Fruit fly (Drosophila melanogaster): Measurements from ENCODE around the gene drl.

Gene drl

dm6 chr2L:19225984-19226914 lies 36.1 kb downstream of the drl start:
- TF ChIP-seq CG7045 (GFP tag; optimal IDR thresholded peaks at IDR 0.05) (no peak), Hr96 (GFP tag; optimal IDR thresholded peaks at IDR 0.05) (no peak), cnc (optimal IDR thresholded peaks at IDR 0.05) (no peak), CG5204 (GFP tag; optimal IDR thresholded peaks at IDR 0.05) (no peak), tj (GFP tag; optimal IDR thresholded peaks at IDR 0.05) (no peak), toe (GFP tag; optimal IDR thresholded peaks at IDR 0.05) (no peak), Clk (GFP tag; optimal IDR thresholded peaks at IDR 0.05) (no peak), CG12768 (GFP tag; optimal IDR thresholded peaks at IDR 0.05) (no peak), bab1 (GFP tag; optimal IDR thresholded peaks at IDR 0.05) (no peak), pad (GFP tag; optimal IDR thresholded peaks at IDR 0.05) (no peak), CG7101 (tag; optimal IDR thresholded peaks at IDR 0.05) (no peak), Mnt (GFP tag; optimal IDR thresholded peaks at IDR 0.05) (no peak), CG11617 (GFP tag; optimal IDR thresholded peaks at IDR 0.05) (no peak), Crg-1 (GFP tag; optimal IDR thresholded peaks at IDR 0.05) (no peak), CG14711 (tag; optimal IDR thresholded peaks at IDR 0.05) (no peak), ovo (GFP tag; optimal IDR thresholded peaks at IDR 0.05) (no peak), kay (GFP tag; ENCODE audit: borderline replicate concordance) (no peak)

dm6 chr2L:19227656-19228055 lies 37.5 kb downstream of the drl start:
- TF ChIP-seq kay (GFP tag; ENCODE audit: borderline replicate concordance) (no peak), Clk (GFP tag; optimal IDR thresholded peaks at IDR 0.05) (no peak), CG1620 (GFP tag; optimal IDR thresholded peaks at IDR 0.05) (no peak), ovo (GFP tag; optimal IDR thresholded peaks at IDR 0.05) (no peak), tj (GFP tag; optimal IDR thresholded peaks at IDR 0.05) (no peak), toe (GFP tag; optimal IDR thresholded peaks at IDR 0.05) (no peak), pad (GFP tag; optimal IDR thresholded peaks at IDR 0.05) (no peak), cic (GFP tag; optimal IDR thresholded peaks at IDR 0.05) (no peak), CG11617 (GFP tag; optimal IDR thresholded peaks at IDR 0.05) (no peak), CG14711 (tag; optimal IDR thresholded peaks at IDR 0.05) (no peak), Mnt (GFP tag; optimal IDR thresholded peaks at IDR 0.05) (no peak), Crg-1 (GFP tag; optimal IDR thresholded peaks at IDR 0.05) (no peak), bab1 (GFP tag; optimal IDR thresholded peaks at IDR 0.05) (no peak), CG7045 (GFP tag; optimal IDR thresholded peaks at IDR 0.05) (no peak), CG33017 (tag; optimal IDR thresholded peaks at IDR 0.05) (no peak), CG12768 (GFP tag; optimal IDR thresholded peaks at IDR 0.05) (no peak), CG7101 (tag; optimal IDR thresholded peaks at IDR 0.05) (no peak), Hr96 (GFP tag; optimal IDR thresholded peaks at IDR 0.05) (no peak), CG5204 (GFP tag; optimal IDR thresholded peaks at IDR 0.05) (no peak), cnc (optimal IDR thresholded peaks at IDR 0.05) (no peak)

- TF ChIP-seq ovo (GFP tag; optimal IDR thresholded peaks at IDR 0.05) (no peak), CG7101 (tag; optimal IDR thresholded peaks at IDR 0.05) (no peak), bab1 (GFP tag; optimal IDR thresholded peaks at IDR 0.05) (no peak), CG1620 (GFP tag; optimal IDR thresholded peaks at IDR 0.05) (no peak), CG12768 (GFP tag; optimal IDR thresholded peaks at IDR 0.05) (no peak), Mnt (GFP tag; optimal IDR thresholded peaks at IDR 0.05) (no peak), toe (GFP tag; optimal IDR thresholded peaks at IDR 0.05) (no peak)
Observed at dm6 chr2L:19229059-19229458, 38.9 kb downstream of the drl start.

dm6 chr2L:19230518-19230917 lies 40.4 kb downstream of the drl start:
- TF ChIP-seq CG11617 (GFP tag; optimal IDR thresholded peaks at IDR 0.05) (no peak), CG14711 (tag; optimal IDR thresholded peaks at IDR 0.05) (no peak), CG7045 (GFP tag; optimal IDR thresholded peaks at IDR 0.05) (no peak), Hr96 (GFP tag; optimal IDR thresholded peaks at IDR 0.05) (no peak), pad (GFP tag; optimal IDR thresholded peaks at IDR 0.05) (no peak), CG12768 (GFP tag; optimal IDR thresholded peaks at IDR 0.05) (no peak), ovo (GFP tag; optimal IDR thresholded peaks at IDR 0.05) (no peak), Crg-1 (GFP tag; optimal IDR thresholded peaks at IDR 0.05) (no peak), CG33017 (tag; optimal IDR thresholded peaks at IDR 0.05) (no peak), cnc (optimal IDR thresholded peaks at IDR 0.05) (no peak), CG5204 (GFP tag; optimal IDR thresholded peaks at IDR 0.05) (no peak), toe (GFP tag; optimal IDR thresholded peaks at IDR 0.05) (no peak)

dm6 chr2L:19233300-19233699 lies 43.2 kb downstream of the drl start:
- no peak for TF ChIP-seq CG7101 (tag; optimal IDR thresholded peaks at IDR 0.05)

- TF ChIP-seq CG5204 (GFP tag; optimal IDR thresholded peaks at IDR 0.05) (no peak), toe (GFP tag; optimal IDR thresholded peaks at IDR 0.05) (no peak), CG12768 (GFP tag; optimal IDR thresholded peaks at IDR 0.05) (no peak), kay (GFP tag; ENCODE audit: borderline replicate concordance) (no peak), CG14711 (tag; optimal IDR thresholded peaks at IDR 0.05) (no peak), ovo (GFP tag; optimal IDR thresholded peaks at IDR 0.05) (no peak), CG7101 (tag; optimal IDR thresholded peaks at IDR 0.05) (no peak), Hr96 (GFP tag; optimal IDR thresholded peaks at IDR 0.05) (no peak), Clk (GFP tag; optimal IDR thresholded peaks at IDR 0.05) (no peak), CG11617 (GFP tag; optimal IDR thresholded peaks at IDR 0.05) (no peak), cnc (optimal IDR thresholded peaks at IDR 0.05) (no peak), Crg-1 (GFP tag; optimal IDR thresholded peaks at IDR 0.05) (no peak), tj (GFP tag; optimal IDR thresholded peaks at IDR 0.05) (no peak), bab1 (GFP tag; optimal IDR thresholded peaks at IDR 0.05) (no peak)
Observed at dm6 chr2L:19235120-19235519, 45.0 kb downstream of the drl start.
